Worm (Caenorhabditis elegans): ENCODE results near the gene hach-1.

DNA sequence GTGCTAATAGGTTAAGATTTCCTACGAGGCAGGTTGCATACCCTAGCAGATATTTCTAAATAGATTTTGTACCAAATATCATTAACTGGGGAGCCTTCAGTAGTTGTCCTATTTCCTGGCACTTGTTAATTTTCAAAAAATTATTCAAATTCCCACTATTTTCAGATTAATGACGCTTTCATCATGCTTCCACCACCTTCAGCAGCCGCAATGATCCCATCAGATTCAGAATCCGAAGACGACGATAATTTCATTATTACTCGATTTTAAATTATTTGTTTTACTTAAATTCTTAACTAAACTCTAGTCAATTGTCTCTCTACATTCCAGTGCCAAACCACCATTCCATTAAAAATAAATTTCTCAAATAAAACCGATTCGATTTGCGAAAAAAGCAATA lies 4.4 kb upstream of the hach-1 start:
- TF ChIP-seq R02D3.7 (tag; optimal IDR thresholded peaks at IDR 0.05) (no peak), nhr-76 (tag; optimal IDR thresholded peaks at IDR 0.05) (no peak), snpc-4 (tag; optimal IDR thresholded peaks at IDR 0.05) (no peak), nhr-43 (tag; optimal IDR thresholded peaks at IDR 0.05; ENCODE audit: poor library complexity, severe bottlenecking) (peak; percentile 34), ceh-9 (tag; optimal IDR thresholded peaks at IDR 0.05) (no peak), ceh-28 (tag; optimal IDR thresholded peaks at IDR 0.05) (no peak), nhr-12 (tag; optimal IDR thresholded peaks at IDR 0.05) (no peak), ceh-16 (tag; optimal IDR thresholded peaks at IDR 0.05) (no peak)

Measured in whole organism, L3 larva.